Fruit fly (Drosophila melanogaster) whole organism, wandering third instar larva: ENCODE data around the gene CG6565.

Experiments
- Dif ChIP-seq: fragments of 200-275, 200-300 bp; sonication (Bioruptor generic); optimal IDR thresholded peaks from 2 replicates; lab custom pipeline; 2018; ENCODE audit warnings: missing biosample characterization, missing genetic modification characterization; ENCODE audit not compliant: partially characterized antibody
- Hr83 ChIP-seq: fragments of 200-300 bp; sonication (Bioruptor generic); optimal IDR thresholded peaks from 2 replicates; lab custom pipeline; 2016; ENCODE audit warnings: missing biosample characterization, mild to moderate bottlenecking, missing genetic modification characterization, moderate library complexity; ENCODE audit not compliant: poor library complexity, severe bottlenecking
- Vsx2 ChIP-seq: fragments of 200-300, 225-300 bp; sonication (Bioruptor generic); optimal IDR thresholded peaks from 2 replicates; lab custom pipeline; 2018; ENCODE audit warnings: missing biosample characterization, missing genetic modification characterization; ENCODE audit not compliant: partially characterized antibody
- brk ChIP-seq: fragments of 200-800 bp; sonication (Bioruptor generic); optimal IDR thresholded peaks from 2 replicates; lab custom pipeline; 2016; ENCODE audit warnings: missing biosample characterization, mild to moderate bottlenecking, missing genetic modification characterization
- dmrt93B ChIP-seq: fragments of 200-800 bp; sonication (Bioruptor generic); optimal IDR thresholded peaks from 2 replicates; lab custom pipeline; 2018; ENCODE audit warnings: missing biosample characterization, mild to moderate bottlenecking, missing genetic modification characterization
- jim ChIP-seq: fragments of 175-275, 200-325 bp; sonication (Bioruptor generic); optimal IDR thresholded peaks from 2 replicates; lab custom pipeline; 2016; ENCODE audit warnings: missing biosample characterization, mild to moderate bottlenecking, missing genetic modification characterization
- sage ChIP-seq: fragments of 200-800 bp; sonication (Bioruptor generic); optimal IDR thresholded peaks from 2 replicates; lab custom pipeline; 2016; ENCODE audit warnings: missing biosample characterization, mild to moderate bottlenecking, missing genetic modification characterization
- sv ChIP-seq: fragments of 200-800 bp; sonication (Bioruptor generic); optimal IDR thresholded peaks from 3 replicates; lab custom pipeline; 2016; ENCODE audit warnings: missing biosample characterization, missing genetic modification characterization

The CG6565 gene

dm6 chr2L:13412219-13412618 lies 38.4 kb downstream of the CG6565 start, which contains the start of gene Flad2:
Gene Flad2, plus strand, starts transcription at chr2L:13412519.
- TF ChIP-seq sv (GFP tag; lab: Kevin White, UChicago) (no peak), brk (GFP tag; lab: Kevin White, UChicago) (no peak), dmrt93B (GFP tag; lab: Kevin White, UChicago) (no peak), Dif (GFP tag; lab: Kevin White, UChicago) (no peak), Hr83 (no peak), sage (GFP tag; lab: Kevin White, UChicago) (no peak)

dm6 chr2L:13414525-13415481 lies 41.0 kb downstream of the CG6565 start, which contains the start of the genes CG16956, CG42784 and CG43850:
Gene CG16956, minus strand, starts transcription at chr2L:13414575.
Gene CG42784, plus strand, starts transcription at chr2L:13415431.
Gene CG43850, plus strand, starts transcription at chr2L:13415431.
- peak; percentile 7 for TF ChIP-seq Vsx2 (GFP tag; lab: Kevin White, UChicago)
- TF ChIP-seq jim (GFP tag; lab: Kevin White, UChicago): no peak
- TF ChIP-seq brk (GFP tag; lab: Kevin White, UChicago): no peak
